Worm (Caenorhabditis elegans) whole organism, L4 larva: ENCODE data around the gene R10E9.4.

Source experiments
- D1046.2 ChIP-seq: fragments of 200-800 bp; sonication (Bioruptor generic); IDR thresholded peaks from 2 replicates; pipeline ENCODE4 v1.3.6; 2022; ENCODE audit warnings: missing genetic modification characterization, missing compliant biosample characterization
- F10B5.3 ChIP-seq: sonication (generic microtip); optimal IDR thresholded peaks from 2 replicates; lab custom pipeline; 2016; ENCODE audit warnings: mild to moderate bottlenecking, missing genetic modification characterization, missing compliant biosample characterization
- F26F4.8 ChIP-seq: fragments of 200-800 bp; sonication (Bioruptor generic); conservative IDR thresholded peaks from 2 replicates; pipeline ENCODE4 v1.3.6; 2022; ENCODE audit warnings: missing genetic modification characterization, missing compliant biosample characterization
- F49E8.2 ChIP-seq: sonication (generic microtip); optimal IDR thresholded peaks from 2 replicates; lab custom pipeline; 2016; ENCODE audit warnings: missing compliant biosample characterization, mild to moderate bottlenecking, missing genetic modification characterization, borderline replicate concordance
- R02D3.7 ChIP-seq: fragments of 150-350 bp; sonication (generic microtip); optimal IDR thresholded peaks from 3 replicates; lab custom pipeline; 2014; ENCODE audit warnings: missing biosample characterization, missing genetic modification characterization
- T26A8.4 ChIP-seq: fragments of 200-800 bp; sonication (Bioruptor generic); IDR thresholded peaks from 2 replicates; pipeline ENCODE4 v1.3.6; 2022; ENCODE audit warnings: missing genetic modification characterization, missing compliant biosample characterization
- Y105C5A.15 ChIP-seq: fragments of 200-800 bp; sonication (Bioruptor generic); IDR thresholded peaks from 2 replicates; pipeline ENCODE4 v1.3.6; 2022; ENCODE audit warnings: missing genetic modification characterization, missing compliant biosample characterization
- Y48G9A.11 ChIP-seq: fragments of 200-800 bp; sonication (Bioruptor generic); IDR thresholded peaks from 2 replicates; pipeline ENCODE4 v1.3.6; 2022; ENCODE audit warnings: missing genetic modification reagents, missing genetic modification characterization, missing compliant biosample characterization
- Y5F2A.4 ChIP-seq: fragments of 200-800 bp; sonication (Bioruptor generic); optimal IDR thresholded peaks from 2 replicates; lab custom pipeline; 2018; ENCODE audit warnings: mild to moderate bottlenecking, missing genetic modification characterization, missing compliant biosample characterization
- Y75B8A.6 ChIP-seq: fragments of 200-800 bp; sonication (Bioruptor generic); IDR thresholded peaks from 2 replicates; pipeline ENCODE4 v1.3.6; 2022; ENCODE audit warnings: missing genetic modification reagents, missing genetic modification characterization, missing compliant biosample characterization
- aly-2 ChIP-seq: sonication (generic microtip); optimal IDR thresholded peaks from 2 replicates; lab custom pipeline; 2018; ENCODE audit warnings: missing biosample characterization, missing genetic modification characterization
- attf-4 ChIP-seq: sonication (generic microtip); optimal IDR thresholded peaks from 3 replicates; lab custom pipeline; 2017; ENCODE audit warnings: missing biosample characterization, missing genetic modification characterization
- ceh-20 ChIP-seq: fragments of 200-800 bp; sonication (Bioruptor generic); IDR thresholded peaks from 2 replicates; pipeline ENCODE4 v1.3.6; 2022; ENCODE audit warnings: missing genetic modification reagents, missing genetic modification characterization, missing compliant biosample characterization
- ceh-44 ChIP-seq: fragments of 200-800 bp; sonication (Bioruptor generic); IDR thresholded peaks from 2 replicates; pipeline ENCODE4 v1.3.6; 2022; ENCODE audit warnings: missing genetic modification reagents, missing genetic modification characterization, missing compliant biosample characterization
- ceh-62 ChIP-seq: sonication (generic microtip); optimal IDR thresholded peaks from 2 replicates; lab custom pipeline; 2017; ENCODE audit warnings: missing biosample characterization, missing genetic modification characterization
- cey-2 ChIP-seq: sonication (generic microtip); optimal IDR thresholded peaks from 3 replicates; lab custom pipeline; 2017; ENCODE audit warnings: missing genetic modification characterization, mild to moderate bottlenecking, missing compliant biosample characterization, antibody characterized with exemption, borderline replicate concordance; ENCODE audit not compliant: insufficient read depth
- ctbp-1 ChIP-seq: fragments of 200-800 bp; sonication (Bioruptor generic); IDR thresholded peaks from 2 replicates; pipeline ENCODE4 v1.3.6; 2022; ENCODE audit warnings: missing genetic modification reagents, missing genetic modification characterization, missing compliant biosample characterization
- daf-16 ChIP-seq, 3 experiments: sonication (generic microtip); optimal IDR thresholded peaks; 2 replicates each; lab custom pipeline; 2016 to 2017; ENCODE audit warnings: missing genetic modification characterization in 3 of 3, missing genetic modification reagents in 3 of 3, mild to moderate bottlenecking in 2 of 3, missing compliant biosample characterization in 2 of 3, missing biosample characterization in 1 of 3, moderate library complexity in 1 of 3
- dmd-6 ChIP-seq: fragments of 200-800 bp; sonication (Bioruptor generic); IDR thresholded peaks from 2 replicates; pipeline ENCODE4 v1.3.6; 2022; ENCODE audit warnings: missing genetic modification reagents, missing genetic modification characterization, missing compliant biosample characterization
- dve-1 ChIP-seq: sonication (generic microtip); optimal IDR thresholded peaks from 2 replicates; lab custom pipeline; 2017; ENCODE audit warnings: antibody characterized with exemption, mild to moderate bottlenecking, missing genetic modification characterization, missing compliant biosample characterization; ENCODE audit not compliant: insufficient read depth
- fos-1 ChIP-seq: fragments of 150-350 bp; optimal IDR thresholded peaks from 2 replicates; lab custom pipeline; 2014; ENCODE audit warnings: missing biosample characterization, missing genetic modification characterization
- hif-1 ChIP-seq, 2 experiments: sonication (generic microtip); optimal IDR thresholded peaks; 2 replicates each; lab custom pipeline; 2016 to 2017; ENCODE audit warnings: missing compliant biosample characterization in 2 of 2, missing genetic modification characterization in 2 of 2, missing genetic modification reagents in 2 of 2, missing genotype in 2 of 2, mild to moderate bottlenecking in 1 of 2
- jun-1 ChIP-seq: fragments of 150-350 bp; optimal IDR thresholded peaks from 2 replicates; lab custom pipeline; 2014; ENCODE audit warnings: missing biosample characterization, missing genetic modification reagents, missing genetic modification characterization
- lim-7 ChIP-seq: fragments of 200-800 bp; sonication (Bioruptor generic); IDR thresholded peaks from 2 replicates; pipeline ENCODE4 v1.3.6; 2022; ENCODE audit warnings: missing genetic modification characterization, missing compliant biosample characterization
- lin-1 ChIP-seq: fragments of 200-800 bp; sonication (Bioruptor generic); IDR thresholded peaks from 2 replicates; pipeline ENCODE4 v1.3.6; 2022; ENCODE audit warnings: missing genetic modification reagents, missing genetic modification characterization, missing compliant biosample characterization
- lin-39 ChIP-seq: fragments of 150-350 bp; optimal IDR thresholded peaks from 2 replicates; lab custom pipeline; 2014; ENCODE audit warnings: missing biosample characterization, missing genetic modification reagents, missing genetic modification characterization
- lir-3 ChIP-seq: sonication (generic microtip); optimal IDR thresholded peaks from 2 replicates; lab custom pipeline; 2016; ENCODE audit warnings: mild to moderate bottlenecking, missing genetic modification characterization, missing compliant biosample characterization
- madf-9 ChIP-seq: fragments of 200-800 bp; sonication (Bioruptor generic); conservative IDR thresholded peaks from 2 replicates; pipeline ENCODE4 v1.3.6; 2022; ENCODE audit warnings: missing genetic modification reagents, missing genetic modification characterization, missing compliant biosample characterization
- mdl-1 ChIP-seq, 2 experiments: fragments of 150-350 bp in 1 of 2; sonication (generic microtip) in 1 of 2; optimal IDR thresholded peaks; 2 replicates each; lab custom pipeline; 2014 to 2017; ENCODE audit warnings: missing biosample characterization in 2 of 2, missing genetic modification characterization in 2 of 2
- mes-2 ChIP-seq: sonication (generic microtip); optimal IDR thresholded peaks from 2 replicates; lab custom pipeline; 2016; ENCODE audit warnings: missing genotype, mild to moderate bottlenecking, missing genetic modification characterization, missing compliant biosample characterization; ENCODE audit not compliant: poor library complexity, severe bottlenecking
- mxl-3 ChIP-seq: fragments of 200-800 bp; sonication (Bioruptor generic); optimal IDR thresholded peaks from 2 replicates; lab custom pipeline; 2018; ENCODE audit warnings: mild to moderate bottlenecking, missing genetic modification characterization, missing compliant biosample characterization
- nhr-10 ChIP-seq: fragments of 150-350 bp; optimal IDR thresholded peaks from 2 replicates; lab custom pipeline; 2014; ENCODE audit warnings: missing biosample characterization, missing genetic modification characterization
- nhr-102 ChIP-seq: sonication (generic microtip); optimal IDR thresholded peaks from 2 replicates; lab custom pipeline; 2016; ENCODE audit warnings: mild to moderate bottlenecking, missing genetic modification characterization, moderate library complexity, missing compliant biosample characterization
- nhr-237 ChIP-seq: sonication (generic microtip); optimal IDR thresholded peaks from 2 replicates; lab custom pipeline; 2017; ENCODE audit warnings: missing biosample characterization, missing genetic modification characterization
- nhr-28 ChIP-seq: fragments of 150-350 bp; optimal IDR thresholded peaks from 2 replicates; lab custom pipeline; 2014; ENCODE audit warnings: missing biosample characterization, missing genetic modification characterization
- nhr-41 ChIP-seq: fragments of 200-800 bp; sonication (Bioruptor generic); IDR thresholded peaks from 2 replicates; pipeline ENCODE4 v1.3.6; 2022; ENCODE audit warnings: missing genetic modification reagents, missing genetic modification characterization, missing compliant biosample characterization
- nhr-77 ChIP-seq: fragments of 150-350 bp; optimal IDR thresholded peaks from 2 replicates; lab custom pipeline; 2014; ENCODE audit warnings: missing biosample characterization, missing genetic modification characterization
- php-3 ChIP-seq: fragments of 200-800 bp; sonication (Bioruptor generic); IDR thresholded peaks from 2 replicates; pipeline ENCODE4 v1.3.6; 2022; ENCODE audit warnings: missing genetic modification reagents, missing genetic modification characterization, missing compliant biosample characterization
- pqm-1 ChIP-seq: sonication (generic microtip); optimal IDR thresholded peaks from 2 replicates; lab custom pipeline; 2017; ENCODE audit warnings: missing biosample characterization, missing genetic modification characterization
- saeg-2 ChIP-seq: fragments of 200-800 bp; sonication (Bioruptor generic); IDR thresholded peaks from 2 replicates; pipeline ENCODE4 v1.3.6; 2022; ENCODE audit warnings: missing genetic modification reagents, missing genetic modification characterization, missing compliant biosample characterization
- sdz-12 ChIP-seq: fragments of 200-800 bp; sonication (Bioruptor generic); optimal IDR thresholded peaks from 2 replicates; lab custom pipeline; 2018; ENCODE audit warnings: mild to moderate bottlenecking, missing genetic modification characterization, missing compliant biosample characterization
- set-16 ChIP-seq: fragments of 200-800 bp; sonication (Bioruptor generic); IDR thresholded peaks from 2 replicates; pipeline ENCODE4 v1.3.6; 2022; ENCODE audit warnings: missing genetic modification reagents, missing genetic modification characterization, missing compliant biosample characterization
- skn-1 ChIP-seq: fragments of 150-350 bp; optimal IDR thresholded peaks from 2 replicates; lab custom pipeline; 2014; ENCODE audit warnings: missing biosample characterization, missing genetic modification characterization
- spr-1 ChIP-seq: sonication (generic microtip); optimal IDR thresholded peaks from 2 replicates; lab custom pipeline; 2016; ENCODE audit warnings: mild to moderate bottlenecking, missing genetic modification characterization, missing compliant biosample characterization
- spr-3 ChIP-seq: fragments of 200-800 bp; sonication (Bioruptor generic); optimal IDR thresholded peaks from 2 replicates; lab custom pipeline; 2018; ENCODE audit warnings: mild to moderate bottlenecking, missing genetic modification characterization, missing compliant biosample characterization
- tra-1 ChIP-seq: fragments of 200-800 bp; sonication (Bioruptor generic); IDR thresholded peaks from 2 replicates; pipeline ENCODE4 v1.3.6; 2022; ENCODE audit warnings: missing genetic modification reagents, missing genetic modification characterization, missing compliant biosample characterization
- unc-130 ChIP-seq: sonication (generic microtip); optimal IDR thresholded peaks from 2 replicates; lab custom pipeline; 2016; ENCODE audit warnings: missing genetic modification reagents, missing genetic modification characterization, missing compliant biosample characterization
- unc-62 ChIP-seq, 3 experiments: fragments of 150-350 bp in 1 of 3; sonication (generic microtip); optimal IDR thresholded peaks in 2 of 3; peaks in 1 of 3; 1 replicate in 1 of 3; 2 replicates in 2 of 3; lab custom pipeline; 2014 to 2017; ENCODE audit warnings: missing biosample characterization in 3 of 3, missing genetic modification characterization in 3 of 3, missing genetic modification reagents in 3 of 3, missing genotype in 1 of 3
- zfp-2 ChIP-seq: sonication (generic microtip); optimal IDR thresholded peaks from 2 replicates; lab custom pipeline; 2016; ENCODE audit warnings: mild to moderate bottlenecking, missing genetic modification characterization, missing compliant biosample characterization
- ztf-11 ChIP-seq: fragments of 150-350 bp; optimal IDR thresholded peaks from 2 replicates; lab custom pipeline; 2014; ENCODE audit warnings: missing biosample characterization, missing genetic modification characterization

R10E9.4 gene

DNA sequence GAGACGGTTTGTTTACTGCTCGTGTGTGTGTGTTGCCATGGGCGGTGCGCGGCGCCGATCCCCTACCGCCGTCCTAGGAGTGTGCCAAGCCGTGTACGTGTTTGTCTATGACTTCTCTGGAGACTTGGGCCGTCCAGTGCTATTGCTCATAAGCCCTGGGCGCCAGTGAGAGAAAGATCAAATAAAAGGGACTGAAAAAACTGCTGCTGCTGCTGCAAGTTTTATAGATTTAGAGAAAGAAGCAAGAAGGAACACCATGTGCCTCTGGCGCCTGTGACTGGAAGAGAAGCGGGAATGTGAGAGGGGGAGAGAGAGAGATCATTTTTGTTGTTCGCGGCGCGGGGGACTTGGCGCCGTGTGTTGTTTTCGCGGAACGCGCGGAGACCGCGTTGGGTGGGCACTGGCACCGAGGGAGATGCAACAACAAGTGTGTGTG, 11.5 kb upstream of the R10E9.4 start (continued):
- no peak for TF ChIP-seq tra-1 (GFP tag; lab: Robert Waterston, UW)
- no peak for TF ChIP-seq ceh-44
- no peak for TF ChIP-seq R02D3.7 (tag; lab: Kevin White, UChicago)
- TF ChIP-seq unc-130 = no peak
- no peak for TF ChIP-seq mes-2 (tag; lab: Kevin White, UChicago)
- no peak for TF ChIP-seq php-3
- no peak for TF ChIP-seq Y48G9A.11 (GFP tag; lab: Robert Waterston, UW)
- TF ChIP-seq nhr-10 (tag; lab: Kevin White, UChicago) = no peak
- TF ChIP-seq mxl-3 (GFP tag; lab: Kevin White, UChicago) = peak; percentile 75
- no peak for TF ChIP-seq F10B5.3 (tag; lab: Kevin White, UChicago)
- TF ChIP-seq D1046.2 = no peak
- no peak for TF ChIP-seq ceh-62 (tag; lab: Kevin White, UChicago)
- TF ChIP-seq set-16 = peak; percentile 72
- no peak for TF ChIP-seq skn-1
- TF ChIP-seq zfp-2 (tag; lab: Kevin White, UChicago) = no peak
- TF ChIP-seq madf-9 (GFP tag; lab: Robert Waterston, UW) = peak; percentile 86
- peak; percentile 39 for TF ChIP-seq dmd-6
- no peak for TF ChIP-seq lin-39
- TF ChIP-seq F49E8.2 = no peak
- TF ChIP-seq jun-1 (tag; lab: Kevin White, UChicago) = no peak
- TF ChIP-seq lim-7 (GFP tag; lab: Robert Waterston, UW) = no peak
- no peak for TF ChIP-seq Y75B8A.6
- TF ChIP-seq nhr-77 = no peak
- no peak for TF ChIP-seq T26A8.4 (GFP tag; lab: Robert Waterston, UW)
- no peak for TF ChIP-seq unc-62 (GFP tag; optimal IDR thresholded peaks at IDR 0.05 in 1 of 2; lab: Kevin White, UChicago)
- no peak for TF ChIP-seq unc-62 (tag; optimal IDR thresholded peaks at IDR 0.05; lab: Kevin White, UChicago)
- no peak for TF ChIP-seq aly-2 (tag; lab: Kevin White, UChicago)
- TF ChIP-seq nhr-102 (tag; lab: Kevin White, UChicago) = no peak
- no peak for TF ChIP-seq nhr-237 (tag; lab: Kevin White, UChicago)
- no peak for TF ChIP-seq lin-1 (GFP tag; lab: Robert Waterston, UW)
- TF ChIP-seq hif-1 (tag; optimal IDR thresholded peaks at IDR 0.05; lab: Kevin White, UChicago) = peak in 1 of 2 experiments; percentile 52
- no peak for TF ChIP-seq pqm-1 (tag; lab: Kevin White, UChicago)
- no peak for TF ChIP-seq nhr-41 (GFP tag; lab: Robert Waterston, UW)
- no peak for TF ChIP-seq cey-2 (tag; lab: Kevin White, UChicago)
- TF ChIP-seq saeg-2 (GFP tag; lab: Robert Waterston, UW) = no peak
- TF ChIP-seq Y105C5A.15 (GFP tag; lab: Robert Waterston, UW) = no peak
- TF ChIP-seq F26F4.8 (GFP tag; lab: Robert Waterston, UW) = no peak
- TF ChIP-seq ceh-20 (GFP tag; lab: Robert Waterston, UW) = no peak
- peak in 1 of 2 experiments; percentile 94 for TF ChIP-seq daf-16 (GFP tag; optimal IDR thresholded peaks at IDR 0.05; lab: Kevin White, UChicago)
- TF ChIP-seq daf-16 (tag; optimal IDR thresholded peaks at IDR 0.05; lab: Kevin White, UChicago) = no peak
- no peak for TF ChIP-seq spr-1 (tag; lab: Kevin White, UChicago)

DNA sequence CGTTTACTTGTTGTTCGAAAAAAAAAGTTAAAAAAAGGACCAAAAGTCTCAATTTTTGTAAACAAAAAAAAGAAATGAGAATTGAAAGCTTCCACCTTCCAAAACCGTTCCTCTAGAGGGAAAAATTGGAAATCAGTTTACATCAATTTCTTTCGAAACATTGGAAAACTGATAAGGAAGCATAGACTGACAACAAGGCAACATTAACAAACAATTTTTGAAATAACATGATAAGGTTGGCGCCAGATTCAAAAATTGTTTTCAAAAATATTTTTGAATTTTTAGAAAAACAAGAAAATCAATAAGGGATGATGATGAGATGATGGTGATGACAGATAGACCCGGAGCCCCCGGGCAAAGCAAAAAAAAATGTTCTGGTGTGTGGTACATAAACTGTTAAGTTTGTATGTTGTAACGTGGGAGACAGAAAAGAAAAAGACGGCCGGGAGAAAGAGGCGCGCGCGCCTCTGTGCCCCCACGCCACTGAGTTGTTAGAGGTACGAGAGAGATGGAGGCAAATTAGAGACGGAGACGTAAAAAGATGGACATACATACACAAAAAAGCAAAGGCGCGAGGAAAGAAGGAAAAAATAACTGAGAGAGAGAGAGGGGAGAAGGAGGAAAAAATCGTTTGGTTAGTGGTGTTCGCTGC, 7.5 kb upstream of the R10E9.4 start:
- TF ChIP-seq fos-1 = no peak
- TF ChIP-seq spr-3 (GFP tag; lab: Kevin White, UChicago) = no peak
- TF ChIP-seq unc-130 = no peak
- TF ChIP-seq Y105C5A.15 (GFP tag; lab: Robert Waterston, UW) = no peak
- peak; percentile 37 for TF ChIP-seq nhr-28
- no peak for TF ChIP-seq sdz-12 (GFP tag; lab: Kevin White, UChicago)
- peak; percentile 58; the same call in 1 of the 2 replicates for TF ChIP-seq ctbp-1 (GFP tag; lab: Robert Waterston, UW)
- TF ChIP-seq attf-4 (tag; lab: Kevin White, UChicago) = peak; percentile 42
- no peak for TF ChIP-seq lim-7 (GFP tag; lab: Robert Waterston, UW)
- no peak for TF ChIP-seq Y5F2A.4 (GFP tag; lab: Kevin White, UChicago)
- TF ChIP-seq hif-1 (tag; optimal IDR thresholded peaks at IDR 0.05; lab: Kevin White, UChicago) = peak in 1 of 2 experiments; percentile 54
- TF ChIP-seq dve-1 (tag; lab: Kevin White, UChicago) = peak; percentile 65
- no peak for TF ChIP-seq ztf-11 (tag; lab: Kevin White, UChicago)
- TF ChIP-seq mdl-1 (tag; optimal IDR thresholded peaks at IDR 0.05; lab: Kevin White, UChicago) = peak; percentile 13 to 83
- no peak for TF ChIP-seq lir-3 (tag; lab: Kevin White, UChicago)
